Fruit fly (Drosophila melanogaster): ENCODE data around the gene CG11563.

DNA sequence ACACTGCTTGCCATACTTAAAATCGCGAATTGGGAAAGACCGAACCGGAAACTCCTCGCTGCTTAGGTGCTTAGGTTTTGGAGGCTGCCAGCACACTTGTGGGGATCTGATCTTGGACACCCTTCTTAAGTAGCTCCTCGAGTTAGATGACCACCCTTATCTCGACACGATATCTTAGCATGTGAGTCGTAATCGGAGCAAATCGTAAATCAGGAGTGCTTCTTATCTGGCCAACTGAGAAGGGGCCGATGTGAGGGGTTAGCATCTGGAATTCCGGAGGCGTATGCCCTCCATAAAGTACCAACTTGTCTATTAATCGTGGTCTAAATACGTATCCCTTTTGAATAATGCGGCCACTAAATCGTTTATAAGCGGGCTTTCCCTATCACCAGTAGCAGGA lies 17.8 kb downstream of the CG11563 start, which contains the start of gene salt:
- TF ChIP-seq disco-r (GFP tag; optimal IDR thresholded peaks at IDR 0.05) (no peak), croc (GFP tag; conservative IDR thresholded peaks at IDR 0.05) (no peak), CG32767 (GFP tag; IDR thresholded peaks at IDR 0.05) (no peak), mld (GFP tag; IDR thresholded peaks at IDR 0.05; ENCODE audit: partially characterized antibody) (no peak), z (GFP tag; IDR thresholded peaks at IDR 0.05) (no peak), CG17328 (GFP tag; IDR thresholded peaks at IDR 0.05) (no peak), CG3995 (GFP tag; optimal IDR thresholded peaks at IDR 0.05) (no peak), MBD-R2 (GFP tag; IDR thresholded peaks at IDR 0.05) (no peak), Sox100B (GFP tag; optimal IDR thresholded peaks at IDR 0.05) (no peak), vfl (GFP tag; optimal IDR thresholded peaks at IDR 0.05) (no peak)
